Worm (Caenorhabditis elegans) whole organism, L4/young adult: ENCODE data around the gene spe-26.

ENCODE experiments used
- W03F9.2 ChIP-seq: fragments of 150-350 bp; optimal IDR thresholded peaks from 2 replicates; lab custom pipeline; 2014; ENCODE audit warnings: missing biosample characterization, missing genetic modification characterization
- dao-5 ChIP-seq: sonication (generic microtip); optimal IDR thresholded peaks from 2 replicates; lab custom pipeline; 2016; ENCODE audit warnings: missing genotype, missing genetic modification characterization, moderate library complexity, missing compliant biosample characterization
- him-1 ChIP-seq: sonication (generic microtip); optimal IDR thresholded peaks from 2 replicates; lab custom pipeline; 2016; ENCODE audit warnings: missing genotype, missing genetic modification reagents, missing genetic modification characterization, missing compliant biosample characterization

spe-26 gene

ce11 chrIV:10391827-10392226, at the start of gene spe-26:
Gene spe-26, minus strand, starts transcription at chrIV:10391927.
- TF ChIP-seq dao-5 (no peak), him-1 (no peak)

ce11 chrIV:10438901-10439300, 47.2 kb upstream of the spe-26 start, which contains the start of gene F13B12.3:
Gene F13B12.3, plus strand, starts transcription at chrIV:10439123.
- TF ChIP-seq him-1, result no peak
- TF ChIP-seq dao-5, result no peak
- TF ChIP-seq W03F9.2 (tag; lab: Kevin White, UChicago), result no peak

ce11 chrIV:10437114-10437513, 45.4 kb upstream of the spe-26 start:
- no peak for TF ChIP-seq dao-5
- no peak for TF ChIP-seq him-1
- TF ChIP-seq W03F9.2 (tag; lab: Kevin White, UChicago), result no peak

- TF ChIP-seq W03F9.2 (tag; lab: Kevin White, UChicago) (no peak), him-1 (no peak), dao-5 (no peak)
Observed at ce11 chrIV:10436401-10436800, 44.7 kb upstream of the spe-26 start, which contains the start of gene ins-1. Gene ins-1, plus strand, starts transcription at chrIV:10436701.

ce11 chrIV:10430507-10430906, 38.8 kb upstream of the spe-26 start:
- TF ChIP-seq him-1 (no peak), dao-5 (no peak), W03F9.2 (tag; lab: Kevin White, UChicago) (no peak)

- TF ChIP-seq dao-5 (no peak), W03F9.2 (tag; lab: Kevin White, UChicago) (no peak), him-1 (no peak)
Observed at ce11 chrIV:10429129-10429528, 37.4 kb upstream of the spe-26 start, which contains the start of gene F13B12.2. Gene F13B12.2, minus strand, starts transcription at chrIV:10429130.

- no peak for TF ChIP-seq him-1
- no peak for TF ChIP-seq dao-5
- no peak for TF ChIP-seq W03F9.2 (tag; lab: Kevin White, UChicago)
Observed at ce11 chrIV:10425129-10425528, 33.4 kb upstream of the spe-26 start.

ce11 chrIV:10424535-10424934, 32.8 kb upstream of the spe-26 start, which contains the start of gene F13B12.1:
Gene F13B12.1, minus strand, starts transcription at chrIV:10424635.
- no peak for TF ChIP-seq W03F9.2 (tag; lab: Kevin White, UChicago)
- no peak for TF ChIP-seq him-1
- no peak for TF ChIP-seq dao-5

- no peak for TF ChIP-seq him-1
Observed at ce11 chrIV:10422230-10422629, 30.5 kb upstream of the spe-26 start.

- TF ChIP-seq dao-5 (no peak), him-1 (no peak), W03F9.2 (tag; lab: Kevin White, UChicago) (no peak)
Observed at ce11 chrIV:10421256-10421655, 29.5 kb upstream of the spe-26 start.

- TF ChIP-seq him-1 (no peak), dao-5 (no peak), W03F9.2 (tag; lab: Kevin White, UChicago) (no peak)
Observed at ce11 chrIV:10420440-10420839, 28.7 kb upstream of the spe-26 start.

- TF ChIP-seq dao-5 (no peak), W03F9.2 (tag; lab: Kevin White, UChicago) (no peak), him-1 (no peak)
Observed at ce11 chrIV:10419896-10420295, 28.2 kb upstream of the spe-26 start.

ce11 chrIV:10417781-10418180, 26.1 kb upstream of the spe-26 start, which contains the start of gene F13B12.6:
Gene F13B12.6, minus strand, starts transcription at chrIV:10417881.
- TF ChIP-seq dao-5 (no peak), him-1 (no peak)

ce11 chrIV:10413828-10414227, 22.1 kb upstream of the spe-26 start, which contains the start of gene R10H10.7:
Gene R10H10.7, minus strand, starts transcription at chrIV:10413928.
- TF ChIP-seq W03F9.2 (tag; lab: Kevin White, UChicago), result no peak
- TF ChIP-seq him-1, result no peak
- no peak for TF ChIP-seq dao-5

- TF ChIP-seq dao-5 (no peak), W03F9.2 (tag; lab: Kevin White, UChicago) (no peak), him-1 (no peak)
Observed at ce11 chrIV:10409377-10409776, 17.6 kb upstream of the spe-26 start, which contains the start of gene rfk-1. Gene rfk-1, minus strand, starts transcription at chrIV:10409477.
